4 worm cellular contexts compared by ENCODE assay signal in genomic region chrII:3964302-3964885, ce11.
TF ChIP-seq lines count a peak whose summit lies in the region.

No protein-coding gene starts in this region.

TF ChIP-seq in whole organism, L4 larva, 104 proteins besides CTCF, POLR2A, EP300 and RAD21:
- TF ChIP-seq mdt-29 (GFP tag; IDR thresholded peaks at IDR 0.05; lab: Robert Waterston, UW), result no peak
- TF ChIP-seq aha-1 (tag; lab: Kevin White, UChicago), result peak; percentile 96
- TF ChIP-seq set-16 (GFP tag; IDR thresholded peaks at IDR 0.05; lab: Robert Waterston, UW), result peak; percentile 94

TF ChIP-seq in whole organism, late embryonic, 69 proteins besides CTCF, POLR2A, EP300 and RAD21:
- TF ChIP-seq sdc-2 (tag; optimal IDR thresholded peaks at IDR 0.05; lab: Kevin White, UChicago) (peak; percentile 29), tbx-2 (tag; optimal IDR thresholded peaks at IDR 0.05; lab: Kevin White, UChicago) (no peak)

TF ChIP-seq in whole organism, midembryonic, 9 proteins besides CTCF, POLR2A, EP300 and RAD21:
- TF ChIP-seq med-1 (GFP tag; optimal IDR thresholded peaks at IDR 0.05; lab: Kevin White, UChicago; ENCODE audit: insufficient read depth) (no peak), flt-1 (GFP tag; IDR thresholded peaks at IDR 0.05; lab: Robert Waterston, UW) (0 out of 2 replicates have a peak, but pooled peaks have one; percentile 44), tab-1 (GFP tag; IDR thresholded peaks at IDR 0.05; lab: Robert Waterston, UW) (no peak)

TF ChIP-seq in whole organism, young adult, 124 proteins besides CTCF, POLR2A, EP300 and RAD21:
- TF ChIP-seq pha-4 (tag; optimal IDR thresholded peaks at IDR 0.05; lab: Kevin White, UChicago) (no peak), lin-26 (GFP tag; IDR thresholded peaks at IDR 0.05; lab: Robert Waterston, UW) (0 out of 2 replicates have a peak, but pooled peaks have one; percentile 32), xnd-1 (tag; optimal IDR thresholded peaks at IDR 0.05; lab: Kevin White, UChicago) (no peak), B0261.1 (tag; optimal IDR thresholded peaks at IDR 0.05; lab: Kevin White, UChicago) (no peak), zfh-2 (GFP tag; conservative IDR thresholded peaks at IDR 0.05; lab: Robert Waterston, UW) (peak; percentile 87), lin-40 (tag; optimal IDR thresholded peaks at IDR 0.05; lab: Kevin White, UChicago) (no peak), mes-4 (tag; optimal IDR thresholded peaks at IDR 0.05; lab: Kevin White, UChicago) (no peak), egrh-3 (GFP tag; IDR thresholded peaks at IDR 0.05; lab: Robert Waterston, UW) (peak; percentile 85), nfyb-1 (GFP tag; IDR thresholded peaks at IDR 0.05; lab: Robert Waterston, UW) (0 out of 2 replicates have a peak, but pooled peaks have one; percentile 23), madf-6 (GFP tag; IDR thresholded peaks at IDR 0.05; lab: Robert Waterston, UW) (no peak), F39B2.1 (GFP tag; IDR thresholded peaks at IDR 0.05; lab: Robert Waterston, UW) (no peak), sptf-2 (GFP tag; optimal IDR thresholded peaks at IDR 0.05; lab: Kevin White, UChicago) (peak; percentile 25), F52B5.7 (tag; optimal IDR thresholded peaks at IDR 0.05; lab: Kevin White, UChicago) (peak; percentile 38), K12H6.12 (tag; optimal IDR thresholded peaks at IDR 0.05; lab: Kevin White, UChicago) (no peak), mcd-1 (GFP tag; IDR thresholded peaks at IDR 0.05; lab: Robert Waterston, UW) (0 out of 2 replicates have a peak, but pooled peaks have one; percentile 33), sea-2 (GFP tag; IDR thresholded peaks at IDR 0.05; lab: Robert Waterston, UW) (peak; percentile 11; the same call in 1 of the 2 replicates), T26A5.8 (tag; optimal IDR thresholded peaks at IDR 0.05; lab: Kevin White, UChicago) (no peak)
